Fruit fly (Drosophila melanogaster): ENCODE data around the gene yip2.

dm6 chr2L:9938631-9939256 is 23.7 kb downstream of the yip2 start, which contains the start of the genes Datp and CG4619:
- TF ChIP-seq EcR (GFP tag; optimal IDR thresholded peaks at IDR 0.05) (no peak), CG14655 (GFP tag; optimal IDR thresholded peaks at IDR 0.05) (no peak), Snoo (tag; optimal IDR thresholded peaks at IDR 0.05) (peak; percentile 16)
